Fruit fly (Drosophila melanogaster) whole organism, embryonic: ENCODE results near the gene CG32811.

Source experiments
- Awh ChIP-seq: fragments of 200-800 bp; sonication (Bioruptor generic); IDR thresholded peaks from 2 replicates; pipeline ENCODE4, ENCODE4 v1.3.6; 2022; ENCODE audit warnings: missing biosample characterization, missing genetic modification characterization
- B-H2 ChIP-seq: fragments of 200-800 bp; sonication (Bioruptor generic); optimal IDR thresholded peaks from 2 replicates; lab custom pipeline; 2018; ENCODE audit warnings: missing biosample characterization, mild to moderate bottlenecking, missing genetic modification characterization
- CG11093 ChIP-seq: fragments of 200-800 bp; sonication (Bioruptor generic); IDR thresholded peaks from 3 replicates; pipeline ENCODE4 v1.3.6; 2022; ENCODE audit warnings: missing biosample characterization, missing genetic modification characterization
- CG12104 ChIP-seq: fragments of 200-800 bp; sonication (Bioruptor generic); optimal IDR thresholded peaks from 3 replicates; lab custom pipeline; 2016; ENCODE audit warnings: missing biosample characterization, missing genetic modification characterization
- CG12236 ChIP-seq: fragments of 200-800 bp; sonication (Bioruptor generic); optimal IDR thresholded peaks from 2 replicates; lab custom pipeline; 2016; ENCODE audit warnings: missing biosample characterization, missing genetic modification characterization
- CG13296 ChIP-seq: fragments of 200-800 bp; sonication (Bioruptor generic); optimal IDR thresholded peaks from 3 replicates; lab custom pipeline; 2018; ENCODE audit warnings: missing biosample characterization, mild to moderate bottlenecking, missing genetic modification characterization
- CG13894 ChIP-seq: fragments of 200-800 bp; sonication (Bioruptor generic); optimal IDR thresholded peaks from 3 replicates; lab custom pipeline; 2018; ENCODE audit warnings: missing biosample characterization, mild to moderate bottlenecking, missing genetic modification characterization, moderate library complexity
- CG14860 ChIP-seq: fragments of 200-800 bp; sonication (Bioruptor generic); IDR thresholded peaks from 3 replicates; pipeline ENCODE4 v1.3.6; 2022; ENCODE audit warnings: missing biosample characterization, missing genetic modification characterization; ENCODE audit not compliant: partially characterized antibody
- CG1603 ChIP-seq: fragments of 200-800 bp; sonication (Bioruptor generic); optimal IDR thresholded peaks from 2 replicates; lab custom pipeline; 2019; ENCODE audit warnings: missing biosample characterization, mild to moderate bottlenecking, missing genetic modification characterization, moderate library complexity
- CG17829 ChIP-seq: fragments of 200-800 bp; optimal IDR thresholded peaks from 2 replicates; lab custom pipeline; 2019; ENCODE audit warnings: missing biosample characterization, mild to moderate bottlenecking, missing genetic modification characterization, moderate library complexity
- CG18262 ChIP-seq: fragments of 200-800 bp; optimal IDR thresholded peaks from 3 replicates; lab custom pipeline; 2019; ENCODE audit warnings: missing biosample characterization, mild to moderate bottlenecking, missing genetic modification characterization, moderate library complexity
- CG2202 ChIP-seq: fragments of 200-800 bp; sonication (Bioruptor generic); optimal IDR thresholded peaks from 2 replicates; lab custom pipeline; 2018; ENCODE audit warnings: missing biosample characterization, mild to moderate bottlenecking, missing genetic modification characterization
- CG3163 ChIP-seq: fragments of 200-800 bp; sonication (Bioruptor generic); optimal IDR thresholded peaks from 3 replicates; lab custom pipeline; 2016; ENCODE audit warnings: missing biosample characterization, missing genetic modification characterization
- CG3726 ChIP-seq: fragments of 200-800 bp; sonication (Bioruptor generic); IDR thresholded peaks from 3 replicates; pipeline ENCODE4, ENCODE4 v1.3.6; 2022; ENCODE audit warnings: missing biosample characterization, missing genetic modification characterization
- CG4360 ChIP-seq: fragments of 200-800 bp; sonication (Bioruptor generic); IDR thresholded peaks from 2 replicates; pipeline ENCODE4 v1.3.6; 2022; ENCODE audit warnings: missing biosample characterization, missing genetic modification characterization
- CG4617 ChIP-seq: fragments of 200-800 bp; sonication (Bioruptor generic); optimal IDR thresholded peaks from 3 replicates; lab custom pipeline; 2016; ENCODE audit warnings: missing biosample characterization, missing genetic modification characterization, borderline replicate concordance
- CG6175 ChIP-seq: fragments of 200-800 bp; sonication (Bioruptor generic); IDR thresholded peaks from 3 replicates; pipeline ENCODE4 v1.3.6; 2022; ENCODE audit warnings: missing biosample characterization, missing genetic modification characterization
- CG6689 ChIP-seq: fragments of 200-800 bp; sonication (Bioruptor generic); IDR thresholded peaks from 2 replicates; pipeline ENCODE4 v1.3.6; 2022; ENCODE audit warnings: missing biosample characterization, missing genetic modification characterization
- CG8944 ChIP-seq: fragments of 200-800 bp; sonication (Bioruptor generic); optimal IDR thresholded peaks from 3 replicates; lab custom pipeline; 2016; ENCODE audit warnings: missing biosample characterization, missing genetic modification characterization
- Deaf1 ChIP-seq: fragments of 200-800 bp; optimal IDR thresholded peaks from 3 replicates; lab custom pipeline; 2019; ENCODE audit warnings: missing biosample characterization, mild to moderate bottlenecking, missing genetic modification characterization, moderate library complexity
- ERR ChIP-seq: fragments of 200-800 bp; sonication (Bioruptor generic); optimal IDR thresholded peaks from 2 replicates; lab custom pipeline; 2016; ENCODE audit warnings: missing biosample characterization, missing genetic modification characterization
- Eip74EF ChIP-seq, 2 experiments: fragments of 200-800 bp in 1 of 2; fragments of >200 bp in 1 of 2; sonication (Bioruptor generic) in 1 of 2; optimal IDR thresholded peaks; 2 replicates each; lab custom pipeline; 2017 to 2019; ENCODE audit warnings: missing biosample characterization in 2 of 2, missing genetic modification characterization in 2 of 2, mild to moderate bottlenecking in 1 of 2, moderate library complexity in 1 of 2
- Ets97D ChIP-seq: fragments of 200-800 bp; sonication (Bioruptor generic); optimal IDR thresholded peaks from 3 replicates; lab custom pipeline; 2016; ENCODE audit warnings: missing biosample characterization, missing genetic modification characterization
- Fer1 ChIP-seq: fragments of 200-800 bp; sonication (Bioruptor generic); optimal IDR thresholded peaks from 2 replicates; lab custom pipeline; 2017; ENCODE audit warnings: missing biosample characterization, mild to moderate bottlenecking, missing genetic modification characterization
- Hr39 ChIP-seq: fragments of >200 bp; optimal IDR thresholded peaks from 2 replicates; lab custom pipeline; 2017
- Jarid2 ChIP-seq: fragments of 200-800 bp; sonication (Bioruptor generic); optimal IDR thresholded peaks from 3 replicates; lab custom pipeline; 2017; ENCODE audit warnings: mild to moderate bottlenecking, missing biosample characterization, missing genetic modification reagents, missing genetic modification characterization
- NC2α ChIP-seq: fragments of 200-800 bp; sonication (Bioruptor generic); optimal IDR thresholded peaks from 2 replicates; lab custom pipeline; 2016; ENCODE audit warnings: missing biosample characterization, missing genetic modification characterization
- Pdp1 ChIP-seq, 2 experiments: fragments of 200-800 bp; sonication (Bioruptor generic); optimal IDR thresholded peaks; 3 replicates each; lab custom pipeline; 2016; ENCODE audit warnings: missing biosample characterization in 2 of 2, missing genetic modification characterization in 2 of 2, mild to moderate bottlenecking in 1 of 2, moderate library complexity in 1 of 2
- Ptx1 ChIP-seq: fragments of 200-800 bp; sonication (Bioruptor generic); IDR thresholded peaks from 2 replicates; pipeline ENCODE4 v1.3.6; 2022; ENCODE audit warnings: missing biosample characterization, missing genetic modification characterization
- Xbp1 ChIP-seq: fragments of 200-800 bp; sonication (Bioruptor generic); optimal IDR thresholded peaks from 3 replicates; lab custom pipeline; 2016; ENCODE audit warnings: missing biosample characterization, mild to moderate bottlenecking, missing genetic modification characterization
- abd-A ChIP-seq: fragments of 200-800 bp; sonication (Bioruptor generic); optimal IDR thresholded peaks from 3 replicates; lab custom pipeline; 2019; ENCODE audit warnings: missing biosample characterization, mild to moderate bottlenecking, missing genetic modification characterization, moderate library complexity
- ap ChIP-seq: fragments of 200-800 bp; sonication (Bioruptor generic); IDR thresholded peaks from 2 replicates; pipeline ENCODE4 v1.3.6; 2022; ENCODE audit warnings: missing biosample characterization, missing genetic modification characterization
- bbx ChIP-seq: fragments of 200-800 bp; sonication (Bioruptor generic); IDR thresholded peaks from 2 replicates; pipeline ENCODE4 v1.3.6; 2022; ENCODE audit warnings: missing biosample characterization, missing genetic modification characterization; ENCODE audit not compliant: partially characterized antibody
- cg ChIP-seq: fragments of 200-800 bp; sonication (Bioruptor generic); optimal IDR thresholded peaks from 3 replicates; lab custom pipeline; 2019; ENCODE audit warnings: missing biosample characterization, mild to moderate bottlenecking, missing genetic modification characterization, moderate library complexity
- chif ChIP-seq, 2 experiments: fragments of 200-800 bp; sonication (Bioruptor generic); optimal IDR thresholded peaks; 3 replicates each; lab custom pipeline; 2016; ENCODE audit warnings: missing biosample characterization in 2 of 2, missing genetic modification characterization in 2 of 2
- chinmo ChIP-seq: fragments of 200-800 bp; sonication (Bioruptor generic); IDR thresholded peaks from 4 replicates; pipeline ENCODE4 v1.3.6; 2022; ENCODE audit warnings: missing biosample characterization, missing genetic modification characterization; ENCODE audit not compliant: partially characterized antibody
- chm ChIP-seq: fragments of 200-800 bp; sonication (Bioruptor generic); IDR thresholded peaks from 2 replicates; pipeline ENCODE4 v1.3.6; 2022; ENCODE audit warnings: missing biosample characterization, missing genetic modification characterization
- crol ChIP-seq: fragments of 200-800 bp; sonication (Bioruptor generic); IDR thresholded peaks from 2 replicates; pipeline ENCODE4 v1.3.6; 2022; ENCODE audit warnings: missing biosample characterization, missing genetic modification characterization
- exex ChIP-seq: fragments of 200-800 bp; sonication (Bioruptor generic); optimal IDR thresholded peaks from 4 replicates; lab custom pipeline; 2018; ENCODE audit warnings: missing biosample characterization, mild to moderate bottlenecking, missing genetic modification characterization, moderate library complexity
- her ChIP-seq: fragments of 200-800 bp; sonication (Bioruptor generic); optimal IDR thresholded peaks from 2 replicates; lab custom pipeline; 2016; ENCODE audit warnings: missing biosample characterization, missing genetic modification characterization
- kay ChIP-seq: fragments of 200-800 bp; sonication (Bioruptor generic); optimal IDR thresholded peaks from 2 replicates; lab custom pipeline; 2016; ENCODE audit warnings: missing biosample characterization, missing genetic modification characterization
- nau ChIP-seq: fragments of 200-800 bp; sonication (Bioruptor generic); optimal IDR thresholded peaks from 3 replicates; lab custom pipeline; 2017; ENCODE audit warnings: missing biosample characterization, mild to moderate bottlenecking, missing genetic modification characterization, missing genetic modification reagents
- peb ChIP-seq: fragments of 200-800 bp; sonication (Bioruptor generic); IDR thresholded peaks from 2 replicates; pipeline ENCODE4 v1.3.6; 2022; ENCODE audit warnings: missing biosample characterization, missing genetic modification characterization
- pnt ChIP-seq: fragments of 200-800 bp; sonication (Bioruptor generic); optimal IDR thresholded peaks from 3 replicates; lab custom pipeline; 2016; ENCODE audit warnings: missing biosample characterization, missing genetic modification characterization
- sd ChIP-seq: fragments of 200-800 bp; sonication (Bioruptor generic); optimal IDR thresholded peaks from 3 replicates; lab custom pipeline; 2018; ENCODE audit warnings: missing biosample characterization, mild to moderate bottlenecking, missing genetic modification characterization, moderate library complexity
- sob ChIP-seq: fragments of 200-800 bp; sonication (Bioruptor generic); IDR thresholded peaks from 2 replicates; pipeline ENCODE4 v1.3.6; 2022; ENCODE audit warnings: missing biosample characterization, missing genetic modification characterization
- sqz ChIP-seq: fragments of 200-800 bp; sonication (Bioruptor generic); optimal IDR thresholded peaks from 3 replicates; lab custom pipeline; 2018; ENCODE audit warnings: missing biosample characterization, mild to moderate bottlenecking, missing genetic modification characterization
- vvl ChIP-seq: fragments of 200-800 bp; sonication (Bioruptor generic); IDR thresholded peaks from 2 replicates; pipeline ENCODE4 v1.3.6; 2022; ENCODE audit warnings: missing biosample characterization, missing genetic modification characterization
- zfh1 ChIP-seq: fragments of 200-800 bp; sonication (Bioruptor generic); IDR thresholded peaks from 3 replicates; pipeline ENCODE4 v1.3.6; 2022; ENCODE audit warnings: missing biosample characterization, missing genetic modification characterization

The CG32811 gene

dm6 chrX:1269700-1270099 lies 28.5 kb downstream of the CG32811 start (continued):
- TF ChIP-seq bbx (GFP tag; lab: Robert Waterston, UW) = no peak
- TF ChIP-seq, all 482 proteins: peak for 50

DNA sequence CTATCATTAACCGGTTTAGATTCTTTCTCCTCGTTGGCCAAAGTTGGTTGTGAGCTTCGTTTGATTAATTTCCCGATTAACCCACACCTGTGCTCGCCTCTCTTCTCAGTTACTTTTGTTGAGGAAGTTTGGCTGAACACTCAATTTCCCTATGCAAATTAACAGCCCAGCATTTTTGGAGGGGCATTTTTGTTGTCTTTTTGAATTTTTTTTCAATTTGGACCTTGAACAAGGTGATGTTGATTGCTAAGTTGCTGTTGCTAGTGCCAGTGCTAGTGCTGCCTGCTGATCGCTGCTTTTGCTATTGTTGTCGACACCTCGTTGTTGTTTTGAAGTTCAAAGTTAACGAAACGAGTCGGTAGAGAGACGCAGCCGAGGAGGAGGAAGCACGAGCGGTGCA lies 30.6 kb downstream of the CG32811 start:
- no peak for TF ChIP-seq NC2α
- TF ChIP-seq Jarid2 (GFP tag; lab: Kevin White, UChicago) = no peak
- peak; percentile 5; the same call in 1 of the 2 replicates for TF ChIP-seq chm
- TF ChIP-seq Ets97D (GFP tag; lab: Kevin White, UChicago) = no peak
- peak; percentile 27 for TF ChIP-seq sqz (GFP tag; lab: Kevin White, UChicago)
- TF ChIP-seq Hr39 (lab: Kevin White, UChicago) = no peak
- no peak for TF ChIP-seq Ptx1 (GFP tag; lab: Robert Waterston, UW)
- no peak for TF ChIP-seq pnt (GFP tag; lab: Kevin White, UChicago)
- no peak for TF ChIP-seq Fer1
- TF ChIP-seq CG18262 (tag; lab: Kevin White, UChicago) = no peak
- no peak for TF ChIP-seq CG12104 (GFP tag; lab: Kevin White, UChicago)
- TF ChIP-seq ap = no peak
- no peak for TF ChIP-seq ERR (GFP tag; lab: Kevin White, UChicago)
- no peak for TF ChIP-seq CG12236 (GFP tag; lab: Kevin White, UChicago)
- no peak for TF ChIP-seq nau (GFP tag; lab: Kevin White, UChicago)
- TF ChIP-seq CG2202 (tag; lab: Kevin White, UChicago) = no peak
- TF ChIP-seq sd (tag; lab: Kevin White, UChicago) = peak; percentile 37
- TF ChIP-seq CG8944 (GFP tag; lab: Kevin White, UChicago) = no peak
- no peak for TF ChIP-seq cg (GFP tag; lab: Kevin White, UChicago)
- peak; percentile 23; the same call in 1 of the 2 replicates for TF ChIP-seq crol (GFP tag; lab: Robert Waterston, UW)
- 0 out of 2 replicates have a peak, but pooled peaks have one; percentile 7 for TF ChIP-seq sob (GFP tag; lab: Robert Waterston, UW)
- peak; percentile 20 for TF ChIP-seq Deaf1 (tag; lab: Kevin White, UChicago)
- no peak for TF ChIP-seq Xbp1
- TF ChIP-seq CG4617 (GFP tag; lab: Kevin White, UChicago) = no peak
- no peak for TF ChIP-seq CG6175 (GFP tag; lab: Robert Waterston, UW)
- no peak for TF ChIP-seq CG6689
- TF ChIP-seq CG13296 (GFP tag; lab: Kevin White, UChicago) = no peak
- TF ChIP-seq CG11093 = no peak
- TF ChIP-seq her = no peak
- TF ChIP-seq CG1603 (tag; lab: Kevin White, UChicago) = no peak
- no peak for TF ChIP-seq peb
- TF ChIP-seq CG3726 (GFP tag; lab: Robert Waterston, UW) = no peak
- peak in 1 of 2 experiments; percentile 40 for TF ChIP-seq Eip74EF (GFP tag; optimal IDR thresholded peaks at IDR 0.05; lab: Kevin White, UChicago)
- TF ChIP-seq CG3163 (GFP tag; lab: Kevin White, UChicago) = no peak
- no peak for TF ChIP-seq CG17829
- no peak for TF ChIP-seq CG4360 (GFP tag; lab: Robert Waterston, UW)
- no peak for TF ChIP-seq zfh1
- no peak for TF ChIP-seq CG14860 (GFP tag; lab: Robert Waterston, UW)
- TF ChIP-seq Awh = peak; percentile 31; the same call in 1 of the 2 replicates

DNA sequence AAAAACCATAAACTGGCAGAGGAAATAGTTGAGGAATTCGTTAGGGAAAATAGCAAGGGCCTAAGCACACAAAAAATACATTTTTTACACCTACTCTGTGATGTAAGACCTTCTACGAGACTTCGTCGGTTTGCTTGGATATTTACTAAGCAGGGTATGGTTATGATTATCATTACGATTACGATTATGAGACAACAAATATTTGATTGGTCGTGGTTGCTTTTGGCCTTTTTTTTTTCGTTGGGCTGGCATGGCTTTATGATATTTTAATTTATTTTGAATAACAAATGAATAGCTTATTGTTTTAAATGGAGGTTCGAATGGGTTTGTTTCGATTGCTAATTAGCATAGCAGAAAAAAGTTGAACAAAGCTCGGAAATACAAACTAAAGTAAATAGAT lies 33.6 kb downstream of the CG32811 start:
- TF ChIP-seq Pdp1 (GFP tag; optimal IDR thresholded peaks at IDR 0.05; lab: Kevin White, UChicago) = peak in 1 of 2 experiments; percentile 70
- TF ChIP-seq chif (GFP tag; optimal IDR thresholded peaks at IDR 0.05; lab: Kevin White, UChicago) = no peak
- TF ChIP-seq chinmo (GFP tag; lab: Robert Waterston, UW) = 0 out of 4 replicates have a peak, but pooled peaks have one; percentile 40
- TF ChIP-seq kay (GFP tag; lab: Kevin White, UChicago) = no peak
- peak; percentile 18 for TF ChIP-seq CG13894 (tag; lab: Kevin White, UChicago)
- no peak for TF ChIP-seq B-H2
- 0 out of 2 replicates have a peak, but pooled peaks have one; percentile 63 for TF ChIP-seq Awh
- peak; percentile 64 for TF ChIP-seq vvl (GFP tag; lab: Robert Waterston, UW)
- peak; percentile 10 for TF ChIP-seq exex (tag; lab: Kevin White, UChicago)
- peak; percentile 81 for TF ChIP-seq abd-A (tag; lab: Kevin White, UChicago)
- peak; percentile 60 for TF ChIP-seq sd (tag; lab: Kevin White, UChicago)
- TF ChIP-seq sqz (GFP tag; lab: Kevin White, UChicago) = peak; percentile 10
- TF ChIP-seq, all 482 proteins: peak for 9
